Fruit fly (Drosophila melanogaster) whole organism, embryonic: Measurements from ENCODE around the gene Mgstl.
A peak's percentile ranks its signal among the peaks of the same experiment; 100 is the strongest.

Experiments used
- Blimp-1 ChIP-seq: fragments of 200-800 bp; sonication (Bioruptor generic); optimal IDR thresholded peaks from 3 replicates; lab custom pipeline; 2018; ENCODE audit warnings: missing biosample characterization, missing genetic modification characterization, mild to moderate bottlenecking, moderate library complexity, missing genetic modification reagents
- CG10462 ChIP-seq: fragments of 200-800 bp; sonication (Bioruptor generic); optimal IDR thresholded peaks from 2 replicates; lab custom pipeline; 2016; ENCODE audit warnings: missing biosample characterization, missing genetic modification characterization
- CG11093 ChIP-seq: fragments of 200-800 bp; sonication (Bioruptor generic); IDR thresholded peaks from 3 replicates; pipeline ENCODE4 v1.3.6; 2022; ENCODE audit warnings: missing biosample characterization, missing genetic modification characterization
- CG11723 ChIP-seq: fragments of 200-800 bp; sonication (Bioruptor generic); optimal IDR thresholded peaks from 2 replicates; lab custom pipeline; 2017; ENCODE audit warnings: missing biosample characterization, mild to moderate bottlenecking, missing genetic modification characterization
- CG12104 ChIP-seq: fragments of 200-800 bp; sonication (Bioruptor generic); optimal IDR thresholded peaks from 3 replicates; lab custom pipeline; 2016; ENCODE audit warnings: missing biosample characterization, missing genetic modification characterization
- CG13624 ChIP-seq: fragments of 200-800 bp; sonication (Bioruptor generic); optimal IDR thresholded peaks from 2 replicates; lab custom pipeline; 2016; ENCODE audit warnings: missing biosample characterization, missing genetic modification characterization
- CG15269 ChIP-seq: fragments of 200-800 bp; sonication (Bioruptor generic); optimal IDR thresholded peaks from 2 replicates; lab custom pipeline; 2018; ENCODE audit warnings: missing biosample characterization, mild to moderate bottlenecking, missing genetic modification characterization, moderate library complexity
- CG15479 ChIP-seq: fragments of 200-800 bp; sonication (Bioruptor generic); optimal IDR thresholded peaks from 3 replicates; lab custom pipeline; 2019; ENCODE audit warnings: missing biosample characterization, mild to moderate bottlenecking, missing genetic modification characterization, moderate library complexity
- CG15514 ChIP-seq: fragments of 200-800 bp; sonication (Bioruptor generic); optimal IDR thresholded peaks from 3 replicates; lab custom pipeline; 2017; ENCODE audit warnings: missing biosample characterization, missing genetic modification characterization, mild to moderate bottlenecking, moderate library complexity, missing genetic modification reagents
- CG15696 ChIP-seq: fragments of 200-800 bp; sonication (Bioruptor generic); optimal IDR thresholded peaks from 2 replicates; lab custom pipeline; 2019; ENCODE audit warnings: missing biosample characterization, mild to moderate bottlenecking, missing genetic modification characterization, moderate library complexity
- CG17186 ChIP-seq: fragments of 200-800 bp; sonication (Bioruptor generic); optimal IDR thresholded peaks from 3 replicates; lab custom pipeline; 2017; ENCODE audit warnings: missing biosample characterization, missing genetic modification reagents, missing genetic modification characterization
- CG17802 ChIP-seq: fragments of 200-800 bp; sonication (Bioruptor generic); optimal IDR thresholded peaks from 2 replicates; lab custom pipeline; 2018; ENCODE audit warnings: missing biosample characterization, mild to moderate bottlenecking, missing genetic modification characterization, moderate library complexity
- CG17829 ChIP-seq: fragments of 200-800 bp; optimal IDR thresholded peaks from 2 replicates; lab custom pipeline; 2019; ENCODE audit warnings: missing biosample characterization, mild to moderate bottlenecking, missing genetic modification characterization, moderate library complexity
- CG18764 ChIP-seq: fragments of 200-800 bp; sonication (Bioruptor generic); optimal IDR thresholded peaks from 3 replicates; lab custom pipeline; 2016; ENCODE audit warnings: missing biosample characterization, missing genetic modification characterization
- CG31388 ChIP-seq: fragments of 200-800 bp; sonication (Bioruptor generic); optimal IDR thresholded peaks from 2 replicates; lab custom pipeline; 2016; ENCODE audit warnings: missing biosample characterization, missing genetic modification characterization
- CG31441 ChIP-seq: fragments of 200-800 bp; sonication (Bioruptor generic); IDR thresholded peaks from 2 replicates; pipeline ENCODE4 v1.3.6; 2022; ENCODE audit warnings: missing biosample characterization, missing genetic modification characterization
- CG3163 ChIP-seq: fragments of 200-800 bp; sonication (Bioruptor generic); optimal IDR thresholded peaks from 3 replicates; lab custom pipeline; 2016; ENCODE audit warnings: missing biosample characterization, missing genetic modification characterization
- CG33557 ChIP-seq: fragments of 200-800 bp; sonication (Bioruptor generic); optimal IDR thresholded peaks from 2 replicates; lab custom pipeline; 2019; ENCODE audit warnings: missing biosample characterization, mild to moderate bottlenecking, missing genetic modification characterization, moderate library complexity
- CG4617 ChIP-seq: fragments of 200-800 bp; sonication (Bioruptor generic); optimal IDR thresholded peaks from 3 replicates; lab custom pipeline; 2016; ENCODE audit warnings: missing biosample characterization, missing genetic modification characterization, borderline replicate concordance
- CG4820 ChIP-seq: fragments of 200-800 bp; sonication (Bioruptor generic); optimal IDR thresholded peaks from 3 replicates; lab custom pipeline; 2016; ENCODE audit warnings: missing biosample characterization, missing genetic modification characterization
- CG6791 ChIP-seq: fragments of 200-800 bp; sonication (Bioruptor generic); IDR thresholded peaks from 3 replicates; pipeline ENCODE4 v1.3.6; 2022; ENCODE audit warnings: missing biosample characterization, missing genetic modification characterization; ENCODE audit not compliant: partially characterized antibody
- CG8281 ChIP-seq: fragments of 200-800 bp; sonication (Bioruptor generic); optimal IDR thresholded peaks from 2 replicates; lab custom pipeline; 2018; ENCODE audit warnings: missing biosample characterization, mild to moderate bottlenecking, missing genetic modification characterization, moderate library complexity
- CG9437 ChIP-seq: fragments of 200-800 bp; sonication (Bioruptor generic); optimal IDR thresholded peaks from 2 replicates; lab custom pipeline; 2018; ENCODE audit warnings: missing biosample characterization, mild to moderate bottlenecking, missing genetic modification characterization
- Chrac-16 ChIP-seq: fragments of 200-800 bp; sonication (Bioruptor generic); optimal IDR thresholded peaks from 3 replicates; lab custom pipeline; 2016; ENCODE audit warnings: missing biosample characterization, missing genetic modification characterization
- D ChIP-seq, 2 experiments: fragments of 200-800 bp in 1 of 2; fragments of >200 bp in 1 of 2; sonication (Bioruptor generic) in 1 of 2; optimal IDR thresholded peaks; 2 replicates in 1 of 2; 3 replicates in 1 of 2; lab custom pipeline; 2017; ENCODE audit warnings: mild to moderate bottlenecking in 1 of 2, missing biosample characterization in 1 of 2, missing genetic modification characterization in 1 of 2, missing genetic modification reagents in 1 of 2
- HLHmδ ChIP-seq: fragments of 200-800 bp; sonication (Bioruptor generic); optimal IDR thresholded peaks from 2 replicates; lab custom pipeline; 2018; ENCODE audit warnings: missing biosample characterization, mild to moderate bottlenecking, missing genetic modification characterization, moderate library complexity
- Lhr ChIP-seq: fragments of 200-800 bp; sonication (Bioruptor generic); optimal IDR thresholded peaks from 3 replicates; lab custom pipeline; 2017; ENCODE audit warnings: mild to moderate bottlenecking, missing biosample characterization, missing genetic modification reagents, missing genetic modification characterization
- Nf-YA ChIP-seq: fragments of 200-800 bp; sonication (Bioruptor generic); IDR thresholded peaks from 2 replicates; pipeline ENCODE4 v1.3.6; 2022; ENCODE audit warnings: missing biosample characterization, missing genetic modification characterization
- Rfx ChIP-seq: fragments of 200-800 bp; sonication (Bioruptor generic); IDR thresholded peaks from 2 replicates; pipeline ENCODE4 v1.3.6; 2022; ENCODE audit warnings: missing biosample characterization, missing genetic modification characterization
- Six4 ChIP-seq: fragments of 200-800 bp; sonication (Bioruptor generic); optimal IDR thresholded peaks from 2 replicates; lab custom pipeline; 2016; ENCODE audit warnings: missing biosample characterization, missing genetic modification characterization
- Usf ChIP-seq: fragments of 200-800 bp; sonication (Bioruptor generic); optimal IDR thresholded peaks from 2 replicates; lab custom pipeline; 2017; ENCODE audit warnings: missing genotype, missing biosample characterization, missing genetic modification characterization
- amos ChIP-seq: fragments of 200-800 bp; sonication (Bioruptor generic); IDR thresholded peaks from 2 replicates; pipeline ENCODE4 v1.3.6; 2022; ENCODE audit warnings: missing biosample characterization, missing genetic modification characterization; ENCODE audit not compliant: partially characterized antibody
- ara ChIP-seq: fragments of 200-800 bp; sonication (Bioruptor generic); IDR thresholded peaks from 2 replicates; pipeline ENCODE4 v1.3.6; 2022; ENCODE audit warnings: missing biosample characterization, missing genetic modification characterization
- ase ChIP-seq: fragments of 200-800 bp; sonication (Bioruptor generic); IDR thresholded peaks from 3 replicates; pipeline ENCODE4 v1.3.6; 2022; ENCODE audit warnings: missing biosample characterization, missing genetic modification characterization
- bigmax ChIP-seq: fragments of 200-800 bp; sonication (Bioruptor generic); optimal IDR thresholded peaks from 2 replicates; lab custom pipeline; 2018; ENCODE audit warnings: missing biosample characterization, mild to moderate bottlenecking, missing genetic modification characterization
- dpn ChIP-seq, 2 experiments: fragments of 200-800 bp; sonication (Bioruptor generic); optimal IDR thresholded peaks; 3 replicates each; lab custom pipeline; 2016; ENCODE audit warnings: missing biosample characterization in 2 of 2, missing genetic modification characterization in 2 of 2
- gsb ChIP-seq: fragments of 200-800 bp; sonication (Bioruptor generic); IDR thresholded peaks from 2 replicates; pipeline ENCODE4 v1.3.6; 2022; ENCODE audit warnings: missing biosample characterization, missing genetic modification characterization
- gsb-n ChIP-seq: fragments of 200-800 bp; sonication (Bioruptor generic); optimal IDR thresholded peaks from 3 replicates; lab custom pipeline; 2018; ENCODE audit warnings: missing biosample characterization, mild to moderate bottlenecking, missing genetic modification characterization
- hkb ChIP-seq, 2 experiments: fragments of 200-800 bp in 1 of 2; fragments of >200 bp in 1 of 2; sonication (Bioruptor generic) in 1 of 2; IDR thresholded peaks in 1 of 2; optimal IDR thresholded peaks in 1 of 2; 2 replicates each; pipeline versions ENCODE4 v1.3.6 to Lab custom; 2017 to 2022; ENCODE audit warnings: missing biosample characterization in 1 of 2, missing genetic modification characterization in 1 of 2
- kni ChIP-seq: fragments of 200-800 bp; sonication (Bioruptor generic); optimal IDR thresholded peaks from 3 replicates; lab custom pipeline; 2017; ENCODE audit warnings: mild to moderate bottlenecking, missing biosample characterization, missing genetic modification reagents, missing genetic modification characterization
- mam ChIP-seq: fragments of 200-800 bp; sonication (Bioruptor generic); optimal IDR thresholded peaks from 3 replicates; lab custom pipeline; 2016; ENCODE audit warnings: missing biosample characterization, missing genetic modification characterization
- nmo ChIP-seq: fragments of 200-800 bp; sonication (Bioruptor generic); optimal IDR thresholded peaks from 2 replicates; lab custom pipeline; 2018; ENCODE audit warnings: missing biosample characterization, mild to moderate bottlenecking, missing genetic modification characterization, moderate library complexity
- schlank ChIP-seq: fragments of 200-800 bp; sonication (Bioruptor generic); optimal IDR thresholded peaks from 2 replicates; lab custom pipeline; 2018; ENCODE audit warnings: missing biosample characterization, mild to moderate bottlenecking, missing genetic modification characterization
- sob ChIP-seq: fragments of 200-800 bp; sonication (Bioruptor generic); IDR thresholded peaks from 2 replicates; pipeline ENCODE4 v1.3.6; 2022; ENCODE audit warnings: missing biosample characterization, missing genetic modification characterization
- tna ChIP-seq: fragments of 200-800 bp; sonication (Bioruptor generic); IDR thresholded peaks from 2 replicates; pipeline ENCODE4 v1.3.6; 2022; ENCODE audit warnings: missing biosample characterization, missing genetic modification characterization; ENCODE audit not compliant: partially characterized antibody
- unc-4 ChIP-seq: fragments of 200-800 bp; sonication (Bioruptor generic); IDR thresholded peaks from 2 replicates; pipeline ENCODE4 v1.3.6; 2022; ENCODE audit warnings: missing biosample characterization, missing genetic modification characterization; ENCODE audit not compliant: partially characterized antibody
- wor ChIP-seq: fragments of 200-800 bp; sonication (Bioruptor generic); IDR thresholded peaks from 2 replicates; pipeline ENCODE4 v1.3.6; 2022; ENCODE audit warnings: missing biosample characterization, missing genetic modification characterization
- zen2 ChIP-seq: fragments of 200-800 bp; sonication (Bioruptor generic); IDR thresholded peaks from 3 replicates; pipeline ENCODE4 v1.3.6; 2022; ENCODE audit warnings: missing biosample characterization, missing genetic modification characterization; ENCODE audit not compliant: partially characterized antibody
- zfh1 ChIP-seq: fragments of 200-800 bp; sonication (Bioruptor generic); IDR thresholded peaks from 3 replicates; pipeline ENCODE4 v1.3.6; 2022; ENCODE audit warnings: missing biosample characterization, missing genetic modification characterization

Mgstl gene

DNA sequence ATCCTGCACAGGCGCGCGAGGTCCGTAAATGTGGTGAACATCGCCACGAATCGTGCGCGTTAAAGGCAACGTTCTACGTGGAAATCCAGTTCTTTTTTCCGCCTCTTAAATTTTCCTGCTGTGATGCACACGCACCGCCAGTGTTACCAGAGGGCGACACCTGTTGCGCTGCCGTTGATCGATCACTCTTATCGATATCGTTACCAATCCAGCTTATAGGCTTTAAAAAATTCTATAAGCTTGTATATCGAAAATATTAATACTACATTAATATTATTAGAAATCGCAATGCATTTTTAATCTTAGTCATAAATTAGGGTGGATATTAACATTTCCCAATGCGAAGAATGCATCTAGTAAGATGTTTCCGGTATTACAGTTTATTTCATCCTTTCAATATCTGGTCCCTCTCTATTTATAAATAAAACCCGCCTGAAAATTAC, 10.1 kb upstream of the Mgstl start, which contains the start of gene CG1529 (continued):
- no peak for TF ChIP-seq CG15696 (tag; lab: Kevin White, UChicago)
- no peak for TF ChIP-seq wor
- no peak for TF ChIP-seq CG31388
- no peak for TF ChIP-seq CG17186
- no peak for TF ChIP-seq CG17829 (tag; lab: Kevin White, UChicago)
- no peak for TF ChIP-seq gsb (GFP tag; lab: Robert Waterston, UW)
- TF ChIP-seq CG11723, result no peak
- TF ChIP-seq Usf (GFP tag; lab: Kevin White, UChicago), result no peak
- peak; percentile 43; the same call in 1 of the 2 replicates for TF ChIP-seq unc-4 (GFP tag; lab: Robert Waterston, UW)
- TF ChIP-seq schlank, result no peak
- no peak for TF ChIP-seq CG11093 (GFP tag; lab: Robert Waterston, UW)
- TF ChIP-seq tna (GFP tag; lab: Robert Waterston, UW), result no peak
- TF ChIP-seq Chrac-16, result no peak
- TF ChIP-seq sob (GFP tag; lab: Robert Waterston, UW), result no peak
- no peak for TF ChIP-seq CG10462 (GFP tag; lab: Kevin White, UChicago)
- TF ChIP-seq Nf-YA, result no peak
- TF ChIP-seq amos (GFP tag; lab: Robert Waterston, UW), result peak; percentile 41; the same call in 1 of the 2 replicates
- TF ChIP-seq ase (GFP tag; lab: Robert Waterston, UW), result no peak
- TF ChIP-seq Rfx (GFP tag; lab: Robert Waterston, UW), result no peak
- TF ChIP-seq mam (GFP tag; lab: Kevin White, UChicago), result no peak
- no peak for TF ChIP-seq D (optimal IDR thresholded peaks at IDR 0.05; lab: Kevin White, UChicago)
- TF ChIP-seq D (GFP tag; optimal IDR thresholded peaks at IDR 0.05; lab: Kevin White, UChicago), result no peak
- TF ChIP-seq Six4 (GFP tag; lab: Kevin White, UChicago), result no peak
- no peak for TF ChIP-seq CG12104 (GFP tag; lab: Kevin White, UChicago)
- no peak for TF ChIP-seq CG3163 (GFP tag; lab: Kevin White, UChicago)
- no peak for TF ChIP-seq CG6791
- no peak for TF ChIP-seq zen2 (GFP tag; lab: Robert Waterston, UW)
- no peak for TF ChIP-seq gsb-n (tag; lab: Kevin White, UChicago)
- no peak for TF ChIP-seq Blimp-1 (GFP tag; lab: Kevin White, UChicago)
- no peak for TF ChIP-seq CG8281
- TF ChIP-seq CG31441 (GFP tag; lab: Robert Waterston, UW), result no peak
- no peak for TF ChIP-seq hkb (optimal IDR thresholded peaks at IDR 0.05; lab: Kevin White, UChicago)
- no peak for TF ChIP-seq hkb (GFP tag; IDR thresholded peaks at IDR 0.05; lab: Robert Waterston, UW)
- TF ChIP-seq CG15479, result no peak
- TF ChIP-seq nmo (GFP tag; lab: Kevin White, UChicago), result peak; percentile 17
- no peak for TF ChIP-seq CG33557
- TF ChIP-seq HLHmδ (GFP tag; lab: Kevin White, UChicago), result no peak
- no peak for TF ChIP-seq CG13624
- TF ChIP-seq CG18764, result no peak
- no peak for TF ChIP-seq CG9437 (GFP tag; lab: Kevin White, UChicago)
- no peak for TF ChIP-seq CG17802
- no peak for TF ChIP-seq CG4820 (GFP tag; lab: Kevin White, UChicago)
- TF ChIP-seq CG15514, result no peak
- peak; percentile 19 for TF ChIP-seq Lhr (GFP tag; lab: Kevin White, UChicago)
- no peak for TF ChIP-seq dpn (GFP tag; optimal IDR thresholded peaks at IDR 0.05; lab: Kevin White, UChicago)
- no peak for TF ChIP-seq zfh1 (GFP tag; lab: Robert Waterston, UW)
- TF ChIP-seq bigmax (GFP tag; lab: Kevin White, UChicago), result no peak
- no peak for TF ChIP-seq CG15269 (tag; lab: Kevin White, UChicago)
- no peak for TF ChIP-seq kni (GFP tag; lab: Kevin White, UChicago)
- no peak for TF ChIP-seq ara (GFP tag; lab: Robert Waterston, UW)
- TF ChIP-seq CG4617 (GFP tag; lab: Kevin White, UChicago), result peak; percentile 10
